Worm (Caenorhabditis elegans): ENCODE measurements around the gene srg-20.

The srg-20 gene

ce11 chrII:1640496-1640895 is 4.0 kb downstream of the srg-20 start, which contains the start of gene srh-72:
Gene srh-72, minus strand, starts transcription at chrII:1640596.
- TF ChIP-seq ceh-82 (tag; optimal IDR thresholded peaks at IDR 0.05) (no peak), mbf-1 (tag; optimal IDR thresholded peaks at IDR 0.05) (no peak), nhr-11 (tag; optimal IDR thresholded peaks at IDR 0.05) (no peak), unc-55 (GFP tag; optimal IDR thresholded peaks at IDR 0.05) (no peak), nhr-23 (tag; optimal IDR thresholded peaks at IDR 0.05) (no peak), dmd-4 (tag; optimal IDR thresholded peaks at IDR 0.05) (no peak), lin-13 (GFP tag; optimal IDR thresholded peaks at IDR 0.05) (no peak), lin-11 (tag; optimal IDR thresholded peaks at IDR 0.05) (no peak)

DNA sequence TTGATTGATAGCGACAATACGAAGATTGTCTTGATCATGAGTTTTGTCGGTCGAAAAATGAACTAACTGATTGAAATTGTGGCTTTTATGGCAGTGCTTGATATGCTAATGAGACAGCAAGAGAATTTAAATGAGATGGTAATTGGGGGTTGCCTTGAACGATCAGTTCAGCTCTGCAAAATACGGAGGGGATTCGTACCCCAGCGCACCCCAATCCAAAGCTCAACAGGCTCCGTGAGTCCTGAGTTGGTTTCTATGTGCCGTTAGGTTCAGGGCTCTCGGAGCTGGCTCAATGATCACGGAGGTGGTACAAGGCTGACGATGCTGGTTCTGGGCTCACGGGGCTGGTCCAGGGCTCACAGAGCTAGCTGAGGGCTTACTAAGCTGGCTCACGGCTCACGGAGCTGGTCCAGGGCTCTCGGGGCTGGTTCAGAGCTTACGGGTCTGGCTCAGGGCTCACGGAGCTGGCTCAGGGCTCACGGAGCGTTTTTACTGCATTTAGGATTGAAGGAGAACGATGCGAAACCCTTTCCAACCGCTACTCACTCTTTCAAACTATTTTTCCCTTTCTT is 8.4 kb downstream of the srg-20 start, which contains the start of gene ZC204.6:
Gene ZC204.6, minus strand, starts transcription at position 51 of the 572 bp plus-strand sequence.
- TF ChIP-seq C34F6.9 (tag; optimal IDR thresholded peaks at IDR 0.05) (no peak), mbf-1 (tag; optimal IDR thresholded peaks at IDR 0.05) (no peak), blmp-1 (tag; optimal IDR thresholded peaks at IDR 0.05; ENCODE audit: insufficient read depth) (no peak)

DNA sequence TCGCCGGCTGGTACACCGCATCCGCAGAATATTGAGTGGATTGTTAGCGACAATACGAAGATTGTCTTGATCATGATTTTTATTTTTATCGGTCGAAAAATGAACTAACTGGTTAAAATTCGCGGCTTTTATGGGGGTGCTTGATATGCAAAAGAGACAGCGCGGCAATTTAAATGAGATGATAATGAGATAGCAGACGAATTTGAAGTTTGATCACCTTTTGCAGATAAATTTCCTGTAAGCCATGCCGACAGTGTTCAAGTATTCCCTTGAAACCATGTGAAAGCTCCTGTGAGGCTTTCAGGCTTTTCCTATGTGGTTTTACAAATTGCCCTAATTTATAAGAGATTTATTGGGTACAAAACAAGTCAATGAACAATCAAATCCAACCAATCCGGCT is 9.7 kb downstream of the srg-20 start, which contains the start of gene ZC204.17:
Gene ZC204.17, minus strand, starts transcription at position 101 of the 400 bp plus-strand sequence.
- TF ChIP-seq nhr-237 (tag; optimal IDR thresholded peaks at IDR 0.05) (no peak), elt-1 (tag; optimal IDR thresholded peaks at IDR 0.05) (no peak), egl-27 (tag; optimal IDR thresholded peaks at IDR 0.05) (no peak), sem-4 (tag; optimal IDR thresholded peaks at IDR 0.05) (no peak), nhr-6 (tag; optimal IDR thresholded peaks at IDR 0.05) (no peak), gmeb-1 (tag; optimal IDR thresholded peaks at IDR 0.05) (no peak), nhr-23 (tag; optimal IDR thresholded peaks at IDR 0.05) (no peak), dmd-4 (tag; optimal IDR thresholded peaks at IDR 0.05) (no peak), lin-13 (GFP tag; optimal IDR thresholded peaks at IDR 0.05) (no peak), ztf-4 (tag; optimal IDR thresholded peaks at IDR 0.05) (no peak), crh-2 (tag; optimal IDR thresholded peaks at IDR 0.05) (no peak), fos-1 (tag; optimal IDR thresholded peaks at IDR 0.05) (no peak), mbf-1 (tag; optimal IDR thresholded peaks at IDR 0.05) (no peak), lin-39 (tag; optimal IDR thresholded peaks at IDR 0.05) (no peak), ceh-16 (tag; optimal IDR thresholded peaks at IDR 0.05) (no peak), blmp-1 (tag; optimal IDR thresholded peaks at IDR 0.05; ENCODE audit: insufficient read depth) (no peak)

ce11 chrII:1648768-1649167 is 12.3 kb downstream of the srg-20 start, which contains the start of gene fbxb-21:
Gene fbxb-21, minus strand, starts transcription at chrII:1648868.
- TF ChIP-seq mab-5 (tag; optimal IDR thresholded peaks at IDR 0.05) (no peak), egl-27 (tag; optimal IDR thresholded peaks at IDR 0.05) (no peak), fos-1 (tag; optimal IDR thresholded peaks at IDR 0.05) (no peak), F13H6.1 (tag; optimal IDR thresholded peaks at IDR 0.05) (no peak), unc-62 (GFP tag; optimal IDR thresholded peaks at IDR 0.05) (no peak), nhr-23 (tag; optimal IDR thresholded peaks at IDR 0.05) (no peak), zag-1 (tag; optimal IDR thresholded peaks at IDR 0.05) (no peak), sma-3 (GFP tag; optimal IDR thresholded peaks at IDR 0.05) (no peak), aly-2 (tag; optimal IDR thresholded peaks at IDR 0.05) (no peak), nhr-237 (tag; optimal IDR thresholded peaks at IDR 0.05) (no peak), blmp-1 (tag; optimal IDR thresholded peaks at IDR 0.05; ENCODE audit: insufficient read depth) (no peak), elt-1 (tag; optimal IDR thresholded peaks at IDR 0.05) (no peak), nhr-6 (tag; optimal IDR thresholded peaks at IDR 0.05) (no peak)

DNA sequence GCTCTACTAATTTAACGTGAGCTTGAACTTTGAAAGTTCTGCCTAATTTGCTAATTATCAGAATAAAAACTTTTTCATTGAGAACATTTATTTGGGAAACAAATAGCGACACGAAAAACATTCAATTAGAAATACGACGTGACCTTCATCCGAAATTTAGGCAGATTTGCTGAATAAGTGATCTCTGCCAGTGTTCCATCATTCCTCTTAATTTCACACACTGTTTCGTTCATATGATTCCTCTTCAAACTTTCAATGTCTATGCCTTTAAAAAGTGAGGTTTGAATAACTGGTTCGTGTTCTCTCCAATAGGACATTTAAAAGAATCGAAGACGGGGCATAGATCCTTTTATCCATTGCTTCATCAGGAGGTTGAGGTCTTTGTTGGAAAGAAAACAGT is 14.0 kb downstream of the srg-20 start, which contains the start of gene fbxb-20:
Gene fbxb-20, minus strand, starts transcription at position 101 of the 400 bp plus-strand sequence.
- no peak for TF ChIP-seq peb-1 (tag; optimal IDR thresholded peaks at IDR 0.05)

DNA sequence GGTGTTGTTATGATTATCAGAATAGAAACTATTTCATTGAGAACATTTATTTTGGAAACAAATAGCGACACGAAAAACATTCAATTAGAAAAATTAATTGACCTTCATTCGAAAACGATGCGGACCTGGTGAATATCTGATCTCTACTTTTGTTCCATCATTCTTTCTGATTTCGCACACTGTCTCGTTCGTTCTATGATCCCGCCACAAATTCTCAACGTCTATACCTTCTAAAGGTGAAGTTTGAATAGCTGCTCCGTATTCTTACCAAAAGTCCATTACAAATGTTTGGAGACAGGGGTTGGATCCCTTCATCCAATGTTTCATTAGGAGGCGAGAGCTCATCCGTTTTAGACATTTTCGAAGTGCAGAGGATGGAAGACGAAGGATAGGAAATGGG is 15.3 kb downstream of the srg-20 start, which contains the start of gene fbxb-16:
Gene fbxb-16, minus strand, starts transcription at position 101 of the 400 bp plus-strand sequence.
- TF ChIP-seq lin-13 (GFP tag; optimal IDR thresholded peaks at IDR 0.05) (no peak), lin-39 (tag; optimal IDR thresholded peaks at IDR 0.05) (no peak), ZK546.5 (tag; optimal IDR thresholded peaks at IDR 0.05) (no peak), fos-1 (tag; optimal IDR thresholded peaks at IDR 0.05) (no peak), ztf-4 (tag; optimal IDR thresholded peaks at IDR 0.05) (no peak), unc-62 (GFP tag; optimal IDR thresholded peaks at IDR 0.05) (no peak), nhr-129 (tag; optimal IDR thresholded peaks at IDR 0.05) (no peak), snpc-4 (tag; optimal IDR thresholded peaks at IDR 0.05) (no peak), nhr-11 (tag; optimal IDR thresholded peaks at IDR 0.05) (no peak)
